Fruit fly (Drosophila melanogaster): ENCODE results near the gene Swt1.

The Swt1 gene

dm6 chrX:18090333-18090732 is at the start of gene Swt1 (continued):
- no peak for TF ChIP-seq repo (GFP tag; optimal IDR thresholded peaks at IDR 0.05)
- TF ChIP-seq ase (GFP tag; IDR thresholded peaks at IDR 0.05) = no peak
- TF ChIP-seq CG10959 (GFP tag; IDR thresholded peaks at IDR 0.05) = no peak
- peak; percentile 81 for TF ChIP-seq Sry-δ (GFP tag; optimal IDR thresholded peaks at IDR 0.05)
- TF ChIP-seq zfh1 (GFP tag; IDR thresholded peaks at IDR 0.05) = no peak
- no peak for TF ChIP-seq pnt (GFP tag; optimal IDR thresholded peaks at IDR 0.05)
- TF ChIP-seq sr (GFP tag; IDR thresholded peaks at IDR 0.05) = no peak
- peak; percentile 4 for TF ChIP-seq zfh2 (GFP tag; optimal IDR thresholded peaks at IDR 0.05)
- TF ChIP-seq CG6854 (GFP tag; optimal IDR thresholded peaks at IDR 0.05) = no peak
- no peak for TF ChIP-seq Nf-YC (tag; optimal IDR thresholded peaks at IDR 0.05)
- TF ChIP-seq pzg (GFP tag; optimal IDR thresholded peaks at IDR 0.05) = peak; percentile 53
- TF ChIP-seq kay (GFP tag; optimal IDR thresholded peaks at IDR 0.05) = no peak
- TF ChIP-seq unc-4 (GFP tag; IDR thresholded peaks at IDR 0.05; ENCODE audit: partially characterized antibody) = peak; percentile 87
- peak; percentile 6 for TF ChIP-seq CoRest (tag; optimal IDR thresholded peaks at IDR 0.05)
- TF ChIP-seq Atf3 (GFP tag; optimal IDR thresholded peaks at IDR 0.05) = no peak
- no peak for TF ChIP-seq CG10366 (GFP tag; IDR thresholded peaks at IDR 0.05)
- no peak for TF ChIP-seq danr (GFP tag; IDR thresholded peaks at IDR 0.05)
- no peak for TF ChIP-seq Taf1 (GFP tag; IDR thresholded peaks at IDR 0.05)
- TF ChIP-seq sc (optimal IDR thresholded peaks at IDR 0.05) = no peak
- no peak for TF ChIP-seq sc (GFP tag; optimal IDR thresholded peaks at IDR 0.05)
- no peak for TF ChIP-seq crc (GFP tag; optimal IDR thresholded peaks at IDR 0.05)
- peak; percentile 44 for TF ChIP-seq CG1603 (tag; optimal IDR thresholded peaks at IDR 0.05)
- peak; percentile 75 for TF ChIP-seq nerfin-2 (GFP tag; IDR thresholded peaks at IDR 0.05; ENCODE audit: partially characterized antibody)
- TF ChIP-seq CG11247 (GFP tag; IDR thresholded peaks at IDR 0.05) = no peak
- no peak for TF ChIP-seq z (GFP tag; IDR thresholded peaks at IDR 0.05)
- TF ChIP-seq peb (GFP tag; IDR thresholded peaks at IDR 0.05) = no peak
- TF ChIP-seq run (tag; optimal IDR thresholded peaks at IDR 0.05) = no peak
- no peak for TF ChIP-seq CG3281 (GFP tag; optimal IDR thresholded peaks at IDR 0.05)
- no peak for TF ChIP-seq Vsx1 (GFP tag; optimal IDR thresholded peaks at IDR 0.05)
- TF ChIP-seq Poxn (GFP tag; IDR thresholded peaks at IDR 0.05) = no peak
- TF ChIP-seq Scr (GFP tag; IDR thresholded peaks at IDR 0.05; ENCODE audit: partially characterized antibody) = peak; percentile 92
- TF ChIP-seq CG13123 (GFP tag; optimal IDR thresholded peaks at IDR 0.05) = no peak
- TF ChIP-seq Neu2 (GFP tag; optimal IDR thresholded peaks at IDR 0.05; ENCODE audit: borderline replicate concordance) = no peak
- TF ChIP-seq CG34376 (GFP tag; optimal IDR thresholded peaks at IDR 0.05) = no peak
- peak; percentile 94 for TF ChIP-seq Bgb (GFP tag; IDR thresholded peaks at IDR 0.05; ENCODE audit: partially characterized antibody)
- TF ChIP-seq vnd (GFP tag; IDR thresholded peaks at IDR 0.05; ENCODE audit: partially characterized antibody) = peak; percentile 88
- peak; percentile 85; the same call in 2 of the 3 replicates for TF ChIP-seq mld (GFP tag; IDR thresholded peaks at IDR 0.05; ENCODE audit: partially characterized antibody)
- no peak for TF ChIP-seq CG4328 (GFP tag; optimal IDR thresholded peaks at IDR 0.05)
- TF ChIP-seq Dbx (GFP tag; IDR thresholded peaks at IDR 0.05) = peak; percentile 36; the same call in 1 of the 3 replicates
- TF ChIP-seq CG2889 (GFP tag; IDR thresholded peaks at IDR 0.05) = no peak
- TF ChIP-seq pum (GFP tag; optimal IDR thresholded peaks at IDR 0.05) = no peak
- TF ChIP-seq CG2199 (GFP tag; IDR thresholded peaks at IDR 0.05) = no peak
- no peak for TF ChIP-seq CG31388 (GFP tag; optimal IDR thresholded peaks at IDR 0.05)
- no peak for TF ChIP-seq bigmax (GFP tag; optimal IDR thresholded peaks at IDR 0.05)
- no peak for TF ChIP-seq CG12155 (GFP tag; optimal IDR thresholded peaks at IDR 0.05)
- TF ChIP-seq Lpt (GFP tag; optimal IDR thresholded peaks at IDR 0.05) = no peak
- TF ChIP-seq CG3065 (GFP tag; optimal IDR thresholded peaks at IDR 0.05) = no peak
- TF ChIP-seq sens-2 (GFP tag; IDR thresholded peaks at IDR 0.05) = no peak
- peak; percentile 92 for TF ChIP-seq bbx (GFP tag; IDR thresholded peaks at IDR 0.05; ENCODE audit: partially characterized antibody)
- peak; percentile 30 for TF ChIP-seq CG11504 (tag; optimal IDR thresholded peaks at IDR 0.05)
- no peak for TF ChIP-seq lov (optimal IDR thresholded peaks at IDR 0.05)
- TF ChIP-seq lov (GFP tag; IDR thresholded peaks at IDR 0.05) = no peak
- TF ChIP-seq sna (GFP tag; IDR thresholded peaks at IDR 0.05; ENCODE audit: partially characterized antibody) = peak; percentile 89

Measured in whole organism, embryonic.